Fruit fly (Drosophila melanogaster) whole organism, embryonic: Measurements from ENCODE around the gene CG13766.

Experiments
- Ada2b ChIP-seq: fragments of 200-800 bp; sonication (Bioruptor generic); IDR thresholded peaks from 2 replicates; pipeline ENCODE4 v1.3.6; 2022; ENCODE audit warnings: missing biosample characterization, missing genetic modification characterization
- CG10267 ChIP-seq: fragments of 200-800 bp; sonication (Bioruptor generic); optimal IDR thresholded peaks from 2 replicates; lab custom pipeline; 2018; ENCODE audit warnings: missing biosample characterization, mild to moderate bottlenecking, missing genetic modification characterization, moderate library complexity
- CG10431 ChIP-seq: fragments of 200-800 bp; sonication (Bioruptor generic); optimal IDR thresholded peaks from 3 replicates; lab custom pipeline; 2018; ENCODE audit warnings: missing biosample characterization, mild to moderate bottlenecking, missing genetic modification characterization
- CG12071 ChIP-seq: fragments of 200-800 bp; sonication (Bioruptor generic); optimal IDR thresholded peaks from 3 replicates; lab custom pipeline; 2018; ENCODE audit warnings: missing biosample characterization, mild to moderate bottlenecking, missing genetic modification characterization
- CG12155 ChIP-seq: fragments of 200-800 bp; sonication (Bioruptor generic); optimal IDR thresholded peaks from 3 replicates; lab custom pipeline; 2016; ENCODE audit warnings: missing biosample characterization, missing genetic modification characterization
- CG12769 ChIP-seq: fragments of 200-800 bp; sonication (Bioruptor generic); optimal IDR thresholded peaks from 2 replicates; lab custom pipeline; 2019; ENCODE audit warnings: missing biosample characterization, mild to moderate bottlenecking, missing genetic modification characterization, moderate library complexity
- CG14965 ChIP-seq: fragments of 200-800 bp; sonication (Bioruptor generic); optimal IDR thresholded peaks from 2 replicates; lab custom pipeline; 2016; ENCODE audit warnings: missing biosample characterization, missing genetic modification characterization, borderline replicate concordance
- CG15269 ChIP-seq: fragments of 200-800 bp; sonication (Bioruptor generic); optimal IDR thresholded peaks from 2 replicates; lab custom pipeline; 2018; ENCODE audit warnings: missing biosample characterization, mild to moderate bottlenecking, missing genetic modification characterization, moderate library complexity
- CG17361 ChIP-seq: fragments of 200-800 bp; sonication (Bioruptor generic); IDR thresholded peaks from 3 replicates; pipeline ENCODE4 v1.3.6; 2022; ENCODE audit warnings: missing biosample characterization, missing genetic modification characterization
- CG2712 ChIP-seq: fragments of 200-800 bp; optimal IDR thresholded peaks from 3 replicates; lab custom pipeline; 2019; ENCODE audit warnings: missing biosample characterization, mild to moderate bottlenecking, missing genetic modification characterization, moderate library complexity
- CG30020 ChIP-seq: fragments of 200-800 bp; optimal IDR thresholded peaks from 2 replicates; lab custom pipeline; 2019; ENCODE audit warnings: missing biosample characterization, mild to moderate bottlenecking, missing genetic modification characterization, moderate library complexity
- CG3065 ChIP-seq: fragments of 200-800 bp; sonication (Bioruptor generic); optimal IDR thresholded peaks from 2 replicates; lab custom pipeline; 2016; ENCODE audit warnings: missing biosample characterization, missing genetic modification characterization
- CG3407 ChIP-seq: fragments of 200-800 bp; sonication (Bioruptor generic); optimal IDR thresholded peaks from 2 replicates; lab custom pipeline; 2018; ENCODE audit warnings: missing biosample characterization, mild to moderate bottlenecking, missing genetic modification characterization
- CG34422 ChIP-seq: fragments of 200-800 bp; sonication (Bioruptor generic); IDR thresholded peaks from 3 replicates; pipeline ENCODE4 v1.3.6; 2022; ENCODE audit warnings: missing biosample characterization, missing genetic modification characterization
- CG4360 ChIP-seq: fragments of 200-800 bp; sonication (Bioruptor generic); IDR thresholded peaks from 2 replicates; pipeline ENCODE4 v1.3.6; 2022; ENCODE audit warnings: missing biosample characterization, missing genetic modification characterization
- CG43689 ChIP-seq: fragments of 200-800 bp; sonication (Bioruptor generic); IDR thresholded peaks from 2 replicates; pipeline ENCODE4 v1.3.6; 2022; ENCODE audit warnings: missing biosample characterization, missing genetic modification characterization
- CG6791 ChIP-seq: fragments of 200-800 bp; sonication (Bioruptor generic); IDR thresholded peaks from 3 replicates; pipeline ENCODE4 v1.3.6; 2022; ENCODE audit warnings: missing biosample characterization, missing genetic modification characterization; ENCODE audit not compliant: partially characterized antibody
- CG7357 ChIP-seq: fragments of 200-800 bp; sonication (Bioruptor generic); IDR thresholded peaks from 3 replicates; pipeline ENCODE4 v1.3.6; 2022; ENCODE audit warnings: missing biosample characterization, missing genetic modification characterization
- CG7786 ChIP-seq: fragments of 200-800 bp; sonication (Bioruptor generic); optimal IDR thresholded peaks from 2 replicates; lab custom pipeline; 2016; ENCODE audit warnings: missing biosample characterization, missing genetic modification characterization
- CG7928 ChIP-seq: fragments of 200-800 bp; sonication (Bioruptor generic); optimal IDR thresholded peaks from 2 replicates; lab custom pipeline; 2017; ENCODE audit warnings: missing biosample characterization, mild to moderate bottlenecking, missing genetic modification characterization
- CrebB ChIP-seq: fragments of 200-800 bp; sonication (Bioruptor generic); optimal IDR thresholded peaks from 3 replicates; lab custom pipeline; 2018; ENCODE audit warnings: missing biosample characterization, mild to moderate bottlenecking, missing genetic modification characterization
- Drgx ChIP-seq: fragments of 200-800 bp; sonication (Bioruptor generic); IDR thresholded peaks from 2 replicates; pipeline ENCODE4 v1.3.6; 2022; ENCODE audit warnings: missing biosample characterization, missing genetic modification characterization
- GATAe ChIP-seq: fragments of 200-800 bp; sonication (Bioruptor generic); conservative IDR thresholded peaks from 2 replicates; pipeline ENCODE4 v1.3.6; 2022; ENCODE audit warnings: missing biosample characterization, missing genetic modification characterization
- Hr51 ChIP-seq, 2 experiments: fragments of 200-800 bp; sonication (Bioruptor generic); optimal IDR thresholded peaks; 2 replicates in 1 of 2; 3 replicates in 1 of 2; lab custom pipeline; 2016 to 2018; ENCODE audit warnings: missing biosample characterization in 2 of 2, missing genetic modification characterization in 2 of 2, mild to moderate bottlenecking in 1 of 2, moderate library complexity in 1 of 2
- Lhr ChIP-seq: fragments of 200-800 bp; sonication (Bioruptor generic); optimal IDR thresholded peaks from 3 replicates; lab custom pipeline; 2017; ENCODE audit warnings: mild to moderate bottlenecking, missing biosample characterization, missing genetic modification reagents, missing genetic modification characterization
- Lim3 ChIP-seq: fragments of 200-800 bp; sonication (Bioruptor generic); IDR thresholded peaks from 2 replicates; pipeline ENCODE4 v1.3.6; 2022; ENCODE audit warnings: missing biosample characterization, missing genetic modification characterization
- NFAT ChIP-seq: fragments of 200-800 bp; sonication (Bioruptor generic); IDR thresholded peaks from 2 replicates; pipeline ENCODE4 v1.3.6; 2022; ENCODE audit warnings: missing biosample characterization, missing genetic modification characterization
- Pdp1 ChIP-seq, 2 experiments: fragments of 200-800 bp; sonication (Bioruptor generic); optimal IDR thresholded peaks; 3 replicates each; lab custom pipeline; 2016; ENCODE audit warnings: missing biosample characterization in 2 of 2, missing genetic modification characterization in 2 of 2, mild to moderate bottlenecking in 1 of 2, moderate library complexity in 1 of 2
- Scr ChIP-seq: fragments of 200-800 bp; sonication (Bioruptor generic); IDR thresholded peaks from 2 replicates; pipeline ENCODE4 v1.3.6; 2022; ENCODE audit warnings: missing biosample characterization, missing genetic modification characterization; ENCODE audit not compliant: partially characterized antibody
- Ssrp ChIP-seq: fragments of 200-800 bp; sonication (Bioruptor generic); optimal IDR thresholded peaks from 2 replicates; lab custom pipeline; 2018; ENCODE audit warnings: missing biosample characterization, mild to moderate bottlenecking, missing genetic modification characterization, moderate library complexity
- al ChIP-seq: fragments of 200-800 bp; sonication (Bioruptor generic); IDR thresholded peaks from 2 replicates; pipeline ENCODE4 v1.3.6; 2022; ENCODE audit warnings: missing biosample characterization, missing genetic modification characterization
- ase ChIP-seq: fragments of 200-800 bp; sonication (Bioruptor generic); IDR thresholded peaks from 3 replicates; pipeline ENCODE4 v1.3.6; 2022; ENCODE audit warnings: missing biosample characterization, missing genetic modification characterization
- ash1 ChIP-seq: fragments of 200-800 bp; sonication (Bioruptor generic); optimal IDR thresholded peaks from 2 replicates; lab custom pipeline; 2018; ENCODE audit warnings: missing biosample characterization, mild to moderate bottlenecking, missing genetic modification characterization
- caup ChIP-seq: fragments of 200-800 bp; sonication (Bioruptor generic); optimal IDR thresholded peaks from 3 replicates; lab custom pipeline; 2017; ENCODE audit warnings: missing biosample characterization, mild to moderate bottlenecking, missing genetic modification characterization, moderate library complexity; ENCODE audit not compliant: severe bottlenecking
- dmrt11E ChIP-seq: fragments of 200-800 bp; sonication (Bioruptor generic); optimal IDR thresholded peaks from 3 replicates; lab custom pipeline; 2018; ENCODE audit warnings: missing biosample characterization, mild to moderate bottlenecking, missing genetic modification characterization, moderate library complexity
- en ChIP-seq: fragments of 200-800 bp; sonication (Bioruptor generic); optimal IDR thresholded peaks from 2 replicates; lab custom pipeline; 2016; ENCODE audit warnings: missing biosample characterization, missing genetic modification characterization
- gfzf ChIP-seq: fragments of 200-800 bp; sonication (Bioruptor generic); optimal IDR thresholded peaks from 2 replicates; lab custom pipeline; 2016; ENCODE audit warnings: missing biosample characterization, mild to moderate bottlenecking, missing genetic modification characterization, moderate library complexity
- hkb ChIP-seq, 2 experiments: fragments of 200-800 bp in 1 of 2; fragments of >200 bp in 1 of 2; sonication (Bioruptor generic) in 1 of 2; IDR thresholded peaks in 1 of 2; optimal IDR thresholded peaks in 1 of 2; 2 replicates each; pipeline versions ENCODE4 v1.3.6 to Lab custom; 2017 to 2022; ENCODE audit warnings: missing biosample characterization in 1 of 2, missing genetic modification characterization in 1 of 2
- oc ChIP-seq: fragments of 200-800 bp; sonication (Bioruptor generic); optimal IDR thresholded peaks from 2 replicates; lab custom pipeline; 2018; ENCODE audit warnings: missing biosample characterization, mild to moderate bottlenecking, missing genetic modification characterization, moderate library complexity
- pfk ChIP-seq: fragments of 200-800 bp; sonication (Bioruptor generic); optimal IDR thresholded peaks from 2 replicates; lab custom pipeline; 2018; ENCODE audit warnings: missing biosample characterization, mild to moderate bottlenecking, missing genetic modification characterization, moderate library complexity
- phol ChIP-seq: fragments of 200-800 bp; sonication (Bioruptor generic); optimal IDR thresholded peaks from 3 replicates; lab custom pipeline; 2018; ENCODE audit warnings: missing biosample characterization, mild to moderate bottlenecking, missing genetic modification characterization, moderate library complexity
- pita ChIP-seq: fragments of 200-800 bp; sonication (Bioruptor generic); optimal IDR thresholded peaks from 2 replicates; lab custom pipeline; 2017; ENCODE audit warnings: missing biosample characterization, mild to moderate bottlenecking, missing genetic modification characterization
- ro ChIP-seq: fragments of 200-800 bp; sonication (Bioruptor generic); IDR thresholded peaks from 2 replicates; pipeline ENCODE4 v1.3.6; 2022; ENCODE audit warnings: missing biosample characterization, missing genetic modification characterization
- sens-2 ChIP-seq: fragments of 200-800 bp; sonication (Bioruptor generic); IDR thresholded peaks from 2 replicates; pipeline ENCODE4 v1.3.6; 2022; ENCODE audit warnings: missing biosample characterization, missing genetic modification characterization
- sna ChIP-seq: fragments of 200-800 bp; sonication (Bioruptor generic); IDR thresholded peaks from 2 replicates; pipeline ENCODE4 v1.3.6; 2022; ENCODE audit warnings: missing biosample characterization, missing genetic modification characterization; ENCODE audit not compliant: partially characterized antibody
- so ChIP-seq: fragments of 200-800 bp; sonication (Bioruptor generic); IDR thresholded peaks from 3 replicates; pipeline ENCODE4 v1.3.6; 2022; ENCODE audit warnings: missing biosample characterization, missing genetic modification characterization
- sob ChIP-seq: fragments of 200-800 bp; sonication (Bioruptor generic); IDR thresholded peaks from 2 replicates; pipeline ENCODE4 v1.3.6; 2022; ENCODE audit warnings: missing biosample characterization, missing genetic modification characterization
- tap ChIP-seq: fragments of 200-800 bp; optimal IDR thresholded peaks from 3 replicates; lab custom pipeline; 2019; ENCODE audit warnings: missing biosample characterization, mild to moderate bottlenecking, missing genetic modification characterization, moderate library complexity

Gene CG13766

DNA sequence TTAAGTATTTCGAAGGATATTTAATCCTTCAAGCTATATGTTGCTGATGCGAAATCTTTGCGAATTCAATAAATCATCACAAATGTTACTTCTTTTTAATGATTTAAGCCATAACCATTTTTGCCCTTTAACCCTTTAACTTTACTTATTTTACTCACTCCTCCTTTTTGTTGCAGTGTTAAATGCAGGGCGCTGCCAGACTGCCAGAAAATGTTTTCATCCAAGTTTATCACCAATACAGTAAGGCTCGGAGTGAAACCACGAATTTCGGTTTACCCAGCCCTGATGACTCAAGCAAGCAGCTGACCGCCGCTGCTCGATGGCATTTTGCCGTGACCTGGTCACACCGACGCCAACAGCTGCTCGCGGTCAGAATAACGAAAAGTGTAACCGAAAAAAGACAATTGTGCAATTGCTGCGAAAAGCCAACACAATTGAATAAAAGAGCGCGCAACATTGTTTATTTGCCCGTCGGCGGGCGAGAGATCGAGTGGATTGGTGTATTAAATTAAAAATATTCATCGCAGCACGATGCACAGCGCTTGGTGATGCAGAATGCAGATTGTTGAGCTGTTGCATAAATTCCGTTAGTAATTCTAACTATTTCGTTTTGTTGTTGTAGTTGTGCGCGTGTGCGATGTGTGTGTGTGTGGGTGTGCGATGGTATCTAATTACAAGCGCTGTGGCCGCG is 44.8 kb upstream of the CG13766 start, which contains the start of gene CG11050 (continued):
- peak; percentile 81 for TF ChIP-seq CG10267 (tag; lab: Kevin White, UChicago)
- peak; percentile 58 for TF ChIP-seq oc
- TF ChIP-seq CG12769 (tag; lab: Kevin White, UChicago): peak; percentile 90
- peak; percentile 99 for TF ChIP-seq CG7928
- peak; percentile 61 for TF ChIP-seq CG15269 (tag; lab: Kevin White, UChicago)
- peak; percentile 13; the same call in 1 of the 2 replicates for TF ChIP-seq CG4360
- peak; percentile 45; the same call in 1 of the 3 replicates for TF ChIP-seq ase
- TF ChIP-seq GATAe (GFP tag; lab: Robert Waterston, UW): no peak
- peak; percentile 60 for TF ChIP-seq ash1 (GFP tag; lab: Kevin White, UChicago)
- TF ChIP-seq phol (tag; lab: Kevin White, UChicago): peak; percentile 79
- TF ChIP-seq CG7357 (GFP tag; lab: Robert Waterston, UW): peak; percentile 8; the same call in 1 of the 3 replicates
- TF ChIP-seq CG34422 (GFP tag; lab: Robert Waterston, UW): peak; percentile 77
- TF ChIP-seq CG7786 (GFP tag; lab: Kevin White, UChicago): peak; percentile 84
- peak; percentile 41 for TF ChIP-seq CG3407 (GFP tag; lab: Kevin White, UChicago)
- peak; percentile 64 for TF ChIP-seq CrebB (tag; lab: Kevin White, UChicago)
- TF ChIP-seq gfzf (GFP tag; lab: Kevin White, UChicago): peak; percentile 90
- TF ChIP-seq Ada2b (GFP tag; lab: Robert Waterston, UW): peak; percentile 71
- TF ChIP-seq Hr51 (GFP tag; optimal IDR thresholded peaks at IDR 0.05; lab: Kevin White, UChicago): peak; percentile 81 to 87
- peak; percentile 66 for TF ChIP-seq Drgx (GFP tag; lab: Robert Waterston, UW)
- TF ChIP-seq Pdp1 (GFP tag; optimal IDR thresholded peaks at IDR 0.05; lab: Kevin White, UChicago): peak; percentile 74 to 93
- TF ChIP-seq CG6791 (GFP tag; lab: Robert Waterston, UW): peak; percentile 69
- no peak for TF ChIP-seq CG10431 (GFP tag; lab: Kevin White, UChicago)
- TF ChIP-seq caup (GFP tag; lab: Kevin White, UChicago): peak; percentile 65
- TF ChIP-seq so (GFP tag; lab: Robert Waterston, UW): peak; percentile 61; the same call in 1 of the 3 replicates
- TF ChIP-seq sob (GFP tag; lab: Robert Waterston, UW): peak; percentile 86
- peak; percentile 81 for TF ChIP-seq en (GFP tag; lab: Kevin White, UChicago)
- TF ChIP-seq al: peak; percentile 77
- peak; percentile 35 for TF ChIP-seq CG3065 (GFP tag; lab: Kevin White, UChicago)
- peak; percentile 39 for TF ChIP-seq tap (tag; lab: Kevin White, UChicago)
- TF ChIP-seq Lim3 (GFP tag; lab: Robert Waterston, UW): no peak
- peak; percentile 80 for TF ChIP-seq CG12071
- TF ChIP-seq pfk (GFP tag; lab: Kevin White, UChicago): peak; percentile 23
- TF ChIP-seq CG30020 (tag; lab: Kevin White, UChicago): peak; percentile 7
- peak; percentile 35 for TF ChIP-seq dmrt11E (tag; lab: Kevin White, UChicago)
- TF ChIP-seq CG2712 (tag; lab: Kevin White, UChicago): peak; percentile 74
- peak; percentile 58 for TF ChIP-seq hkb (optimal IDR thresholded peaks at IDR 0.05; lab: Kevin White, UChicago)
- peak; percentile 85 for TF ChIP-seq hkb (GFP tag; IDR thresholded peaks at IDR 0.05; lab: Robert Waterston, UW)
- peak; percentile 73 for TF ChIP-seq sna (GFP tag; lab: Robert Waterston, UW)
- peak; percentile 37 for TF ChIP-seq Ssrp (tag; lab: Kevin White, UChicago)
- TF ChIP-seq ro: no peak
- TF ChIP-seq CG12155 (GFP tag; lab: Kevin White, UChicago): peak; percentile 73
- TF ChIP-seq NFAT (GFP tag; lab: Robert Waterston, UW): peak; percentile 81
- peak; percentile 67 for TF ChIP-seq CG17361 (GFP tag; lab: Robert Waterston, UW)
- TF ChIP-seq Scr (GFP tag; lab: Robert Waterston, UW): peak; percentile 24
- peak; percentile 90 for TF ChIP-seq pita (GFP tag; lab: Kevin White, UChicago)
- 0 out of 2 replicates have a peak, but pooled peaks have one; percentile 33 for TF ChIP-seq sens-2 (GFP tag; lab: Robert Waterston, UW)
- TF ChIP-seq CG43689 (GFP tag; lab: Robert Waterston, UW): no peak
- TF ChIP-seq CG14965: peak; percentile 16
- peak; percentile 99 for TF ChIP-seq Lhr
